Fruit fly (Drosophila melanogaster): ENCODE results near the gene Vha68-2.

DNA sequence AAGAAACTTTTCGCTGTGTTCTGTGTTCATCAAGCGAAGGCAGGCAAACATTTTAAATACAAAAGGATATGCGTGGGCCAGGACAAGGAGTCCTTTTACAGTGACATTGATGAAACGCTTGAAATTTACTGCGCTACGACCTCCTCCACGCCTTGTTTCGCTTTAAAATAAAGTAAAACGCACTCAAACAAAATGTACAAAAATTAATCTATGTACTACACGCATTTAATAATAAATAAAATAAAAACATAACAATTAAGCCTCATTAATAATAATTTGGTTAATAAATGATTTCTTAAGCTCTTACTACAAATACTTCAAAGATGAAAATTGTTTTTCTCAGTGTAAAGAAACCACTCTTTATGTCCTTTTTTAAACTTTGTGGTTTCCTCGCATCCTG is 10.9 kb downstream of the Vha68-2 start:
- TF ChIP-seq dmrt93B (GFP tag; optimal IDR thresholded peaks at IDR 0.05), result no peak
- TF ChIP-seq lola (GFP tag; optimal IDR thresholded peaks at IDR 0.05), result no peak
